Worm (Caenorhabditis elegans): Measurements from ENCODE around the gene cyp-25A1.

cyp-25A1 gene

DNA sequence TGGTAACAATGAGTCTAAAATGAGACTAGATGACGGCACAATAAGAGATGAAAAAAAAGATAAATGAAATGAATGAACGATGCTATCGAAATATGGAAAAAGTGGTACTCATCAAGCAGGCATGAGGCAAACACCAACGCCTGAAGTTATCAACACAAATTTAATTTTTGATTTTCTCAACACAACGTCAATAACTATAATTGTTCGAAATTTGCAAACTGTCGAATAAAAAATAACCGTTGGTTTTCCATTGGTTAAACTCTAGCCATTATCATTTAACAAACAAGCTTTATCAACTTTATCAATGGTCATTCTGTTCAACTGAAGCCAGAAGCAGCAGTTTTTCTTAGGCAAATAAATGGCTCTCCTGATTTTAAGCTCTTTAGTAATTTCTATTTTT, at the start of gene cyp-25A1:
cyp-25A1 (plus strand) TSS at position 301 of the 400 bp plus-strand sequence.
- TF ChIP-seq him-1 (tag; optimal IDR thresholded peaks at IDR 0.05) (no peak), W03F9.2 (tag; optimal IDR thresholded peaks at IDR 0.05) (no peak), dao-5 (tag; optimal IDR thresholded peaks at IDR 0.05) (no peak)

DNA sequence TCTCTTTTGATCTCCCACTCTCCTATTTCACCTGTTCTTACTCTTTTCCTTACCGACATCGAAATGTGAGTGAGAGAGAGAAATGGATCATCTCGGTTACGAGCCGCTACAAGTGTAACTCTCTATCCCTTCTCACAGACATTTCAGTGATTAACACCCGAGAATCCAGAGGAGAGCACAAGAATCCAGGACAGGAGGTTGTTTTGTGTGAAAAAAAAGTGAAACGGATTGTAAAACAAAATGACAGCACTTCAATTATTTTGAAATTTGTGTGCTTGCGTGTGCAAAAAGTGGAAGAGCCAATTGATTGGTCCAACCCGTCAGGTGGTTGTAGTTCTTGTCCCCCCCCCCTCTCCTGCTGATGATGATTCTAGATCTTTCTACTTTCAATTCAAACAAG, 49.5 kb upstream of the cyp-25A1 start:
- TF ChIP-seq him-1 (tag; optimal IDR thresholded peaks at IDR 0.05): no peak
- TF ChIP-seq W03F9.2 (tag; optimal IDR thresholded peaks at IDR 0.05): no peak
- no peak for TF ChIP-seq dao-5 (tag; optimal IDR thresholded peaks at IDR 0.05)

DNA sequence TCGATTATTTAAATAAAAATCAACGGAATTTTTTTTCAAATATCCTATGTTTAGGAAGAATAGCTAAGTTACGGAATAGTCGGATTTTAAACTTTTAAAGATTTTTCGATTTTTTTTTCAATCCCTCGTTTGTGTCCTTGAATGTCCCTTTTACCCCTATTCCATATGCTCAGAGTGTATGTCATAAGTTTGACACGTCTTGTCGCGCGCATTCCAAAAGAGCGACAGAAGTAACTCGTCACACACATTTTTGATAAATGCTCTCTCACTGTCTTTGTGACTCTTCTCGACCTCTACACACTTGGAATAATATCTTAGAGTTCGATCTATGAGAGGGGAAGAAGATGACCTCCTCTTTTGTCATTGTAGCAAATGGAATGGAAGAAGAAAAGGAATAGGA, 48.5 kb upstream of the cyp-25A1 start:
- no peak for TF ChIP-seq W03F9.2 (tag; optimal IDR thresholded peaks at IDR 0.05)
- no peak for TF ChIP-seq him-1 (tag; optimal IDR thresholded peaks at IDR 0.05)
- no peak for TF ChIP-seq dao-5 (tag; optimal IDR thresholded peaks at IDR 0.05)

DNA sequence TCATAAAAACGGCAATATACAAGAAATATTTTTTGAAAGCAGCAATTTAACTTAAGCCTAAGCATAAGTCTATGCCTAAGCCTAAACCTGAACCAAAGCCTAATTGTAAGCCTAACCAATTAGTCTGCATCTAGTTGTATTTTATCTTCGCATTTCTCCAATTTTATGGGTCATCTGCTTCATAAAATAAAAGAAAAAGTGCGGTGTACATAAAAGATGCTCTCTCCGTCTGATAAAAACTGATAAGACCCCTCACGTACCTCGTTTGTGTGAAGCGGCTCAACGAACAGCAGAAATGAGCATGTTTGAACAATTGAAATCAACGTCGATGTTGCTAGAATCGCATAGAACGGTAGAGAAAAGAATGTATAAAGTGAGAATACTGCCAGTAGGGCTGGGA, 47.3 kb upstream of the cyp-25A1 start:
- TF ChIP-seq dao-5 (tag; optimal IDR thresholded peaks at IDR 0.05) (no peak), W03F9.2 (tag; optimal IDR thresholded peaks at IDR 0.05) (no peak), him-1 (tag; optimal IDR thresholded peaks at IDR 0.05) (no peak)

DNA sequence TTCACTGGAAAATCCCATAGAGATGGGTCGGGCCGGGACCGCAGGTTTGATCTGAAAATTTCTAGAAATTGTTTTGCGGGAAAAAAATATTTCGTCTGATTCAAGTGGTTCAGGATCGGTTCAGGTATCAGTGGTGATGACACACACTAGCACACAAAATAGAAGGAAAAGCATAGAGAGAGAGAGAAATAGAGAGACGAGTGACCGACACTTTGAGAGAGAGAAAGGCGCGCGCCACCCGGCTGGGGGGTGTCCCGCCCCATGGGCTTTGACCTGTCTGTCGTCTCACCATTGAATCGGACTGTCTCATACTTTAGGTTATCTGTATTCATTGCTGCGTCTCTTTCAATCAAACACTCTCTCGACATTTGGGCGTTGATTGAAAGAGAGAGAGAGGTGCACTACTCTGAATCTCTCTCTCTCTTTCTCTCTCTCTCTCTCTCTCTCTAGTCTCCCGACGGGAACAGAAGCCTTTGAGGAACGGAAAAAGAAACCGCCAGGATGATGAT, 45.9 kb upstream of the cyp-25A1 start, which contains the start of gene acy-3:
acy-3 (minus strand) TSS at position 51 of the 509 bp plus-strand sequence.
- no peak for TF ChIP-seq him-1 (tag; optimal IDR thresholded peaks at IDR 0.05)
- no peak for TF ChIP-seq dao-5 (tag; optimal IDR thresholded peaks at IDR 0.05)
- no peak for TF ChIP-seq W03F9.2 (tag; optimal IDR thresholded peaks at IDR 0.05)

DNA sequence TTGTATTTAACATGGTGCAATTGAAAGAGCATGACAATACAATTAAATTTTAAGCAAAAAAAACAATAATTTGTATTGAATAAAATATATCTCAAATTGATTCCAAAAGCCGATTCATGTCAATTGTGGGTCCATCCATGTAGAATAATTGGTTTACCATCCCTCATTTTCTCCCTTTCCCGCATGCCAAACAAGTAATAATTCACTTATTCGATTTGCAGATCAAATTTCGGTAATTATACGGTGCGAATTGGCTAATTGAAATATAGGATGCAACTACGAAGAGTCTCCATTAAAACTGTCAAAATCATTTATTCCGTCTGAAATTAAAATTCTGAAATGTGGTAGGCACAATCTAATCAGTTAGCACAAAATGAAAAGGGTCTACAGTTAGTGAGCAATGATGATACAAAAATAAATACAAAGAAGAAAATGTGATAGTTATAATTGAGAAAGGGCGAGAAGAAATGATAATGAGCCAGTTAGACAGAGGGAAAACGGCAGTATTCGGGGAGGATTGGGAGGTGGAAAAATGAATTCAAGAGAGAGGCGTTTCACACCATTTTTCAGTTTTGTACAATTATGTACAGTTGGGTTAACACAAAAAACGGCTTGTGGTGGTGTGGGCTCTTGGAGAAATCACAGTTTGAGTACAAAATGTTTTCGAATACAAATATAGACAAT, 42.6 kb upstream of the cyp-25A1 start:
- TF ChIP-seq him-1 (tag; optimal IDR thresholded peaks at IDR 0.05): no peak
- TF ChIP-seq W03F9.2 (tag; optimal IDR thresholded peaks at IDR 0.05): no peak
- no peak for TF ChIP-seq dao-5 (tag; optimal IDR thresholded peaks at IDR 0.05)

DNA sequence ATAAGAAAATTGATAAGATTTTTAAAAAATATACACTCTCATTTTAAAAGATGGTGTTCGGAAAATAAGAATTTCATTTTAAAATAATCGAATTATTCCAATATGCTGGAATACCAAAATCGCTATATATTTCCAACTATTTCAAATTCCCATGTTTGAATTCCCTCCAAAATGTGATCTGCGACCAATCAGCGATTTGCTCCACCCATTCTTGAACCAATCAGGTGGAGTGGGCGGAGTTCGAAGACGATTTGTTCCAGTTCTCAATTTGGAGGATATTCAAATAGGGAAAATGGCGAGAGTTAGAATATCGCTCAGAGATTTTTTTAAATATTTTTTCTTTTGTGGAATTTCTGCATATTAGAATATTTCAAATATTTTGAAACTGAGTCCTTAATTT, 41.5 kb upstream of the cyp-25A1 start:
- no peak for TF ChIP-seq W03F9.2 (tag; optimal IDR thresholded peaks at IDR 0.05)
- TF ChIP-seq dao-5 (tag; optimal IDR thresholded peaks at IDR 0.05): no peak
- TF ChIP-seq him-1 (tag; optimal IDR thresholded peaks at IDR 0.05): no peak

DNA sequence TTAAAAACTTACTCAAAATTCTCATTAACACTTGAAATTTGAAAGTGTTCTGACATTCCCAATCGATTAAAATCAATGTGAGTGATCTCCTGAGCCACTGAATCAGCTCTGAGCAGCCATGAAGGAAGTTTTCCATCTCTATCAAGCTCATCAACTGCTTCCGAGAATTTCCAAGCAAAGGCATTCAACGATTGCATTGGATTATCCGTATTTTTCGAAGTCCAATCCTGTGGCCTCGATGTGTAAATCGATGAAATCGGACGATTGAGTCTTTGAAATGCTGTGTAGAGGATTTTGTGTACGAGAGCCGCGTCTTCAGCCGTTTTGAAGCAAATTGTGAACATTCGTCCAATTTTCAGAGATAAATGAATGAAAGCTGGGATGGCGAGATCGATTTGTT, 36.5 kb upstream of the cyp-25A1 start:
- TF ChIP-seq W03F9.2 (tag; optimal IDR thresholded peaks at IDR 0.05) (no peak), him-1 (tag; optimal IDR thresholded peaks at IDR 0.05) (no peak), dao-5 (tag; optimal IDR thresholded peaks at IDR 0.05) (no peak)

DNA sequence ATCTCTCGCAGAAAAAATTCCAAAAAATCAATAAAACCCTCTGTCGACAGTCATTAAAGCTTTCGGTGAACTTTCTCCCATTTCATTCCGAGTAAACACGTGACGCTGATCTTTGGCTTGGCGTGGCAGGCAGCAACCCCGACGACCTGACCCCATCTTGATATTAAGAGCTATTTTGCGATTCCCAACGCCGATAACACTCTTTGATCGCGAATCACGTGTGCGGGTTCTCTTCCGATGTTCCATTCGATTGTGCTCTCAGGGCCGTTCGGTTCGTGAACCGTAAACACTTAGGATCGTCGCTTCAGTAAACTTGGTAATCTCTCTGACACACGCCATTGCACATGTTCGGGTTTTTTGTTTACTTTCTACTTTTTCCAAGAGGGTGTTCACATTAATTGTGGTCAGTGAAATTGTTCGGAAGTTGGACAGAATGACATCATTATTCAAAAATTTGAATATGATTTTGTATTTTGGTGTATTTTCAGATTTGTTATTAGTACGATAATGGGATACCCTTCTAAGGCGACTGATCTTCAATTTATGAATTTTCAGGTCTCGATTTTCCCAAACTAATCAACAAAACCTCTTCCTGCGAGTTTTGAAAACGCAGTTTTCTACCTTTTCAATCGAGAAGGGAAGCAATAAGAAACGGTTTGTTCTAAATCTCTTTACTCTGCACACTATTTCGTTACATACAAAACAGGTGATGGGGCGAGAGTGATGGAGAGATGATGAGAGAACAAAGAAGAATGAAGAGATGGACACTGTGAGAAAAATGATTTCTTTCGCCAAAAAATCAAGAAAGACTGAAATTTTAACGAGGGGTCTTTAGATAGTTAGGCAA, 35.0 kb upstream of the cyp-25A1 start:
- TF ChIP-seq W03F9.2 (tag; optimal IDR thresholded peaks at IDR 0.05): no peak

DNA sequence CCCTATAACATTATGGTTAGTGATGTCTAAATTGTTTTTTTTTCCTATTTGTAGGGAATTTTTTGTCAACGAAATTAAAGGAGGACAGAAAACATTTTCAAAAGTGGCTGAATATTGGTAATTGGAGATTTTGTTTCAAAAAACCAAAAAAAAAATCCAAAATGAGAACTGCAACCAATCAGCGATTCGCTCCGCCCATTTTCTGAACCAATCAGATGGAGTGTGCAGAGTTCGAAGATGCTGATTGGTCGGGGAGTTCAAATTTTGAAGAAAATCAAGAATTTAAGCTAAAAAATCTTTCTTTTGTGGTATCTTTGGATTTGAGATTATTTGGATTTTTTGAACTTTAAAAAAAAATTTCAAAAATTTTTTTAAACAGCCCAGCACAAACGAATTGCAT, 34.0 kb upstream of the cyp-25A1 start:
- TF ChIP-seq W03F9.2 (tag; optimal IDR thresholded peaks at IDR 0.05): no peak
- TF ChIP-seq him-1 (tag; optimal IDR thresholded peaks at IDR 0.05): no peak
- TF ChIP-seq dao-5 (tag; optimal IDR thresholded peaks at IDR 0.05): no peak

DNA sequence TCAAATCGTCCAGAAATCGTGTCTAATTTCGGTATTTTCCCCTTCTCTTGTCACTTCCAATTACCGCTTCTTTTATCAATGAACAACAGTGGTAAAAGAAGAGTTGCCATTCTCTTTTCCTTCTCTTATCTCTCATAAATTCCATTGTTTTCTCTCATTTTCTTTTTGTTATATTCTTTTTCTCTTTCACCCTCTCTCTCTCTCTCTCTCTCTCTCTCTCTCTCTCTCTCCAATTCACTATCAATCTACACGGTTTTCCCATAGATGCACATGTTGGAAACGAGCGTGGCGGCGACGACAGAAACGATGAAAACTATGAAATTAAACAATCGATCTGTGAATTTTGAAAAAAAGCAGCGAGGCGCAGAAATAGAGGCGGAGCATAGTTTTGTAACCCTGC, 33.2 kb upstream of the cyp-25A1 start:
- TF ChIP-seq W03F9.2 (tag; optimal IDR thresholded peaks at IDR 0.05) (no peak), him-1 (tag; optimal IDR thresholded peaks at IDR 0.05) (no peak), dao-5 (tag; optimal IDR thresholded peaks at IDR 0.05) (no peak)

DNA sequence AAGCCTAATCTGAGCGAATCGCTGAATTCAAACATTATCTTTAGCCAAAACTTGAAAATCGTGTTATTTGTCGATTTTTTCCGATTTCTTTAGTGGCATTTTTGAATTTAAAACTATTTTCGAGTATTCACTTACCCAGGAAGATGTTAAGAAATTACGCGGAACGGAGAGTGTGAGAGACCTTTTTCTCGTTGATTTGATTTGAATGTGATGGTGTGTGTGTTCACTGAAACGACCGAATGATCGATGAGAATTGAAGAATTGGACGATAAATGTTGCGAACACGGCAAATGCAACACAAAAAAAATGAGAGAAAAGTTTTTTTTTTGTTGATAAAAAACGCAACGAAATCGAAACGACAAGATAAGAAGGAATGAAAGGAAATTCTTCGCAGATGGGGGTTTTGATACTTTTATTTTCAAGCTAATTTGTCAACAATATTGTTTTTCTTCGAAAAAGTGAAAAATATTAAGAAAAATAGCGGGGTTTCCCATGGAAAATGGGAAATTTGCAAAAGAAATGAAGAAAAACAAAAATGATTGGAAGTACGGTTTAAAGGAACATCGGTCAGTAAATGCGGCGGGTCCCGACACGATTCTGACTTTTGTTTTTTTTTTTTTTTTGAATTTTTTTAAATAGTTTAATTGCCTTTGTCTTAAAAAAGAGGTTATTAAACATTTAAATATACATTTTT, 32.0 kb upstream of the cyp-25A1 start, which contains the start of gene mtm-3:
mtm-3 (minus strand) TSS at position 228 of the 694 bp plus-strand sequence.
- TF ChIP-seq dao-5 (tag; optimal IDR thresholded peaks at IDR 0.05): no peak
- no peak for TF ChIP-seq W03F9.2 (tag; optimal IDR thresholded peaks at IDR 0.05)
- no peak for TF ChIP-seq him-1 (tag; optimal IDR thresholded peaks at IDR 0.05)

DNA sequence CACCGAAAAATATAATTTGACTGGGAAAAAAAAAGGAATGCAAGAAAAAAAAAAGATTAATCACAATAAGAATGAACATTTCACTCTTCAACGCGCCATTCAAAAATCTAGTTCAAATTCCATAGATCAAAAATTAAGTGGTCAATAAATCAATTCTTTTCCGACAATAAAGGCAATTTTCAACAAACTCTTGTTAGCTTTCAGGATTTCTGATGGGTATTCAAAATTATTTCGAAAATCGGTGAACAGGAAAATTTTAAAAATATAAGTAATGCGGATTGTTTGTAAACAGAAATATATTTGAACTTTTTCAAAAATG, 31.5 kb upstream of the cyp-25A1 start:
- no peak for TF ChIP-seq him-1 (tag; optimal IDR thresholded peaks at IDR 0.05)
- no peak for TF ChIP-seq W03F9.2 (tag; optimal IDR thresholded peaks at IDR 0.05)
- no peak for TF ChIP-seq dao-5 (tag; optimal IDR thresholded peaks at IDR 0.05)
